Worm (Caenorhabditis elegans) whole organism, L1 larva: Measurements from ENCODE around the gene F36F12.7.

Experiments used
- C04F5.9 ChIP-seq: sonication (generic microtip); optimal IDR thresholded peaks from 2 replicates; lab custom pipeline; 2016; ENCODE audit warnings: missing genetic modification characterization, missing compliant biosample characterization
- C34B4.2 ChIP-seq: sonication (generic microtip); optimal IDR thresholded peaks from 2 replicates; lab custom pipeline; 2017; ENCODE audit warnings: mild to moderate bottlenecking, missing genetic modification characterization, missing compliant biosample characterization
- Y116A8C.19 ChIP-seq: sonication (generic microtip); optimal IDR thresholded peaks from 2 replicates; lab custom pipeline; 2016; ENCODE audit warnings: missing compliant biosample characterization, missing genetic modification characterization, borderline replicate concordance
- alr-1 ChIP-seq: fragments of 200-800 bp; sonication (Bioruptor generic); optimal IDR thresholded peaks from 2 replicates; lab custom pipeline; 2018; ENCODE audit warnings: borderline replicate concordance, mild to moderate bottlenecking, missing genetic modification characterization, missing compliant biosample characterization
- ama-1 ChIP-seq: fragments of 150-350 bp; optimal IDR thresholded peaks from 2 replicates; lab custom pipeline; 2014
- blmp-1 ChIP-seq: fragments of 150-350 bp; optimal IDR thresholded peaks from 2 replicates; lab custom pipeline; 2014; ENCODE audit warnings: missing biosample characterization, missing genetic modification characterization
- ceh-82 ChIP-seq, 3 experiments: fragments of 150-350 bp in 1 of 3; sonication (generic microtip) in 2 of 3; optimal IDR thresholded peaks; 2 replicates each; lab custom pipeline; 2014 to 2017; ENCODE audit warnings: missing biosample characterization in 3 of 3, missing genetic modification characterization in 3 of 3
- dpl-1 ChIP-seq, 3 experiments: fragments of 150-350 bp in 2 of 3; sonication (generic microtip) in 1 of 3; optimal IDR thresholded peaks; 2 replicates each; lab custom pipeline; 2014 to 2017; ENCODE audit warnings: missing biosample characterization in 3 of 3, missing genetic modification characterization in 3 of 3, missing genetic modification reagents in 3 of 3
- efl-1 ChIP-seq, 4 experiments: fragments of 150-350 bp; optimal IDR thresholded peaks in 3 of 4; peaks in 1 of 4; 1 replicate in 1 of 4; 2 replicates in 3 of 4; lab custom pipeline; 2014; ENCODE audit warnings: missing biosample characterization in 2 of 4, missing genetic modification characterization in 2 of 4, missing genetic modification reagents in 2 of 4
- egl-27 ChIP-seq, 2 experiments: fragments of 150-350 bp in 1 of 2; sonication (generic microtip); optimal IDR thresholded peaks; 3 replicates each; lab custom pipeline; 2017 to 2018; ENCODE audit warnings: missing biosample characterization in 2 of 2, missing genetic modification characterization in 2 of 2, missing genetic modification reagents in 2 of 2
- ets-5 ChIP-seq: fragments of 200-800 bp; sonication (Bioruptor generic); IDR thresholded peaks from 2 replicates; pipeline ENCODE4 v1.3.6; 2022; ENCODE audit warnings: missing genetic modification characterization, missing compliant biosample characterization
- fkh-10 ChIP-seq: sonication (generic microtip); optimal IDR thresholded peaks from 2 replicates; lab custom pipeline; 2017; ENCODE audit warnings: missing biosample characterization, missing genetic modification reagents, missing genetic modification characterization
- fkh-4 ChIP-seq: sonication (generic microtip); optimal IDR thresholded peaks from 2 replicates; lab custom pipeline; 2016; ENCODE audit warnings: missing compliant biosample characterization, missing genetic modification characterization, borderline replicate concordance
- fkh-8 ChIP-seq: sonication (generic microtip); optimal IDR thresholded peaks from 2 replicates; lab custom pipeline; 2016; ENCODE audit warnings: mild to moderate bottlenecking, missing genetic modification characterization, missing compliant biosample characterization
- fos-1 ChIP-seq: fragments of 150-350 bp; optimal IDR thresholded peaks from 2 replicates; lab custom pipeline; 2014; ENCODE audit warnings: missing biosample characterization, missing genetic modification characterization
- grh-1 ChIP-seq: fragments of 200-800 bp; sonication (Bioruptor generic); IDR thresholded peaks from 2 replicates; pipeline ENCODE4 v1.3.6; 2022; ENCODE audit warnings: missing genetic modification reagents, missing genetic modification characterization, missing compliant biosample characterization
- hlh-4 ChIP-seq: sonication (generic microtip); optimal IDR thresholded peaks from 2 replicates; lab custom pipeline; 2016; ENCODE audit warnings: mild to moderate bottlenecking, missing genetic modification characterization, missing compliant biosample characterization
- hpl-2 ChIP-seq: fragments of 150-350 bp; optimal IDR thresholded peaks from 2 replicates; lab custom pipeline; 2014; ENCODE audit warnings: missing biosample characterization, missing genetic modification reagents, missing genetic modification characterization
- irx-1 ChIP-seq: sonication (generic microtip); optimal IDR thresholded peaks from 2 replicates; lab custom pipeline; 2016; ENCODE audit warnings: missing genetic modification characterization, missing compliant biosample characterization
- jun-1 ChIP-seq: fragments of 150-350 bp; optimal IDR thresholded peaks from 2 replicates; lab custom pipeline; 2014; ENCODE audit warnings: missing biosample characterization, missing genetic modification reagents, missing genetic modification characterization
- lin-13 ChIP-seq: fragments of 150-350 bp; optimal IDR thresholded peaks from 2 replicates; lab custom pipeline; 2014; ENCODE audit warnings: missing biosample characterization, missing genetic modification reagents, missing genetic modification characterization
- lin-15B ChIP-seq: fragments of 150-350 bp; sonication (generic microtip); optimal IDR thresholded peaks from 3 replicates; lab custom pipeline; 2014; ENCODE audit warnings: missing biosample characterization, missing genetic modification characterization
- lin-35 ChIP-seq, 2 experiments: fragments of 150-350 bp; optimal IDR thresholded peaks; 2 replicates each; lab custom pipeline; 2014; ENCODE audit warnings: missing biosample characterization in 2 of 2, missing genetic modification characterization in 2 of 2, missing genetic modification reagents in 2 of 2
- lin-39 ChIP-seq: fragments of 150-350 bp; optimal IDR thresholded peaks from 2 replicates; lab custom pipeline; 2014; ENCODE audit warnings: missing biosample characterization, missing genetic modification reagents, missing genetic modification characterization
- lsy-2 ChIP-seq, 2 experiments: fragments of 150-350 bp; optimal IDR thresholded peaks; 2 replicates each; lab custom pipeline; 2014; ENCODE audit warnings: missing biosample characterization in 2 of 2, missing genetic modification characterization in 2 of 2
- mdl-1 ChIP-seq, 2 experiments: fragments of 150-350 bp; optimal IDR thresholded peaks; 2 replicates each; lab custom pipeline; 2014 to 2017; ENCODE audit warnings: missing biosample characterization in 2 of 2, missing genetic modification characterization in 2 of 2, inconsistent platforms in 1 of 2
- mef-2 ChIP-seq: fragments of 150-350 bp; optimal IDR thresholded peaks from 2 replicates; lab custom pipeline; 2014; ENCODE audit warnings: missing biosample characterization, missing genetic modification characterization
- mep-1 ChIP-seq: fragments of 150-350 bp; optimal IDR thresholded peaks from 2 replicates; lab custom pipeline; 2014; ENCODE audit warnings: missing biosample characterization, missing genetic modification characterization
- nhr-12 ChIP-seq: sonication (generic microtip); optimal IDR thresholded peaks from 2 replicates; lab custom pipeline; 2017; ENCODE audit warnings: missing biosample characterization, missing genetic modification characterization
- nhr-19 ChIP-seq: fragments of 200-800 bp; sonication (Bioruptor generic); conservative IDR thresholded peaks from 2 replicates; pipeline ENCODE4 v1.3.6; 2022; ENCODE audit warnings: missing genetic modification characterization, missing compliant biosample characterization
- nhr-237 ChIP-seq: fragments of 150-350 bp; optimal IDR thresholded peaks from 2 replicates; lab custom pipeline; 2014; ENCODE audit warnings: missing biosample characterization, missing genetic modification characterization
- nhr-47 ChIP-seq: sonication (generic microtip); optimal IDR thresholded peaks from 2 replicates; lab custom pipeline; 2016; ENCODE audit warnings: mild to moderate bottlenecking, missing genetic modification characterization, moderate library complexity, missing compliant biosample characterization
- nhr-71 ChIP-seq: sonication (generic microtip); optimal IDR thresholded peaks from 2 replicates; lab custom pipeline; 2016; ENCODE audit warnings: mild to moderate bottlenecking, missing genetic modification characterization, moderate library complexity, missing compliant biosample characterization
- nhr-76 ChIP-seq: sonication (generic microtip); optimal IDR thresholded peaks from 2 replicates; lab custom pipeline; 2017; ENCODE audit warnings: missing biosample characterization, missing genetic modification characterization
- nhr-77 ChIP-seq: fragments of 150-350 bp; optimal IDR thresholded peaks from 2 replicates; lab custom pipeline; 2014; ENCODE audit warnings: missing biosample characterization, missing genetic modification characterization
- nhr-85 ChIP-seq: sonication (generic microtip); peaks from one replicate; lab custom pipeline; 2016; ENCODE audit warnings: missing genetic modification characterization, inconsistent platforms, missing compliant biosample characterization
- nhr-90 ChIP-seq: sonication (generic microtip); optimal IDR thresholded peaks from 2 replicates; lab custom pipeline; 2016; ENCODE audit warnings: mild to moderate bottlenecking, missing genetic modification characterization, missing compliant biosample characterization; ENCODE audit not compliant: poor library complexity
- pag-3 ChIP-seq: sonication (generic microtip); optimal IDR thresholded peaks from 2 replicates; lab custom pipeline; 2017; ENCODE audit warnings: missing genetic modification characterization, mild to moderate bottlenecking, missing compliant biosample characterization, antibody characterized with exemption, borderline replicate concordance; ENCODE audit not compliant: insufficient read depth
- pqm-1 ChIP-seq: sonication (generic microtip); optimal IDR thresholded peaks from 3 replicates; lab custom pipeline; 2017; ENCODE audit warnings: missing biosample characterization, missing genetic modification characterization
- rnt-1 ChIP-seq: sonication (generic microtip); optimal IDR thresholded peaks from 2 replicates; lab custom pipeline; 2016; ENCODE audit warnings: mild to moderate bottlenecking, missing genetic modification characterization, moderate library complexity, missing compliant biosample characterization
- skn-1 ChIP-seq: fragments of 150-350 bp; optimal IDR thresholded peaks from 2 replicates; lab custom pipeline; 2014; ENCODE audit warnings: missing biosample characterization, missing genetic modification characterization
- snpc-4 ChIP-seq: fragments of 150-350 bp; optimal IDR thresholded peaks from 2 replicates; lab custom pipeline; 2014; ENCODE audit warnings: missing biosample characterization, missing genetic modification characterization
- snu-23 ChIP-seq: sonication (generic microtip); optimal IDR thresholded peaks from 2 replicates; lab custom pipeline; 2016; ENCODE audit warnings: missing genetic modification characterization, missing compliant biosample characterization
- swsn-7 ChIP-seq: sonication (generic microtip); optimal IDR thresholded peaks from 2 replicates; lab custom pipeline; 2016; ENCODE audit warnings: missing genetic modification characterization, missing compliant biosample characterization
- tbx-2 ChIP-seq: sonication (generic microtip); optimal IDR thresholded peaks from 2 replicates; lab custom pipeline; 2016; ENCODE audit warnings: missing genetic modification characterization, missing compliant biosample characterization
- tlp-1 ChIP-seq: fragments of 150-350 bp; optimal IDR thresholded peaks from 2 replicates; lab custom pipeline; 2014; ENCODE audit warnings: missing biosample characterization, missing genetic modification characterization
- unc-30 ChIP-seq: sonication (generic microtip); optimal IDR thresholded peaks from 2 replicates; lab custom pipeline; 2017; ENCODE audit warnings: missing biosample characterization, missing genetic modification characterization
- unc-62 ChIP-seq: fragments of 150-350 bp; optimal IDR thresholded peaks from 2 replicates; lab custom pipeline; 2014; ENCODE audit warnings: missing biosample characterization, missing genetic modification reagents, missing genetic modification characterization
- unc-98 ChIP-seq: fragments of 200-800 bp; sonication (Bioruptor generic); IDR thresholded peaks from 2 replicates; pipeline ENCODE4 v1.3.6; 2022; ENCODE audit warnings: missing genetic modification characterization, missing compliant biosample characterization
- vab-15 ChIP-seq: sonication (generic microtip); optimal IDR thresholded peaks from 2 replicates; lab custom pipeline; 2017; ENCODE audit warnings: missing genotype, mild to moderate bottlenecking, missing genetic modification characterization, missing compliant biosample characterization
- xbp-1 ChIP-seq: sonication (generic microtip); optimal IDR thresholded peaks from 2 replicates; lab custom pipeline; 2016; ENCODE audit warnings: missing genetic modification characterization, missing compliant biosample characterization
- ztf-11 ChIP-seq, 2 experiments: sonication (generic microtip); optimal IDR thresholded peaks; 2 replicates each; lab custom pipeline; 2016 to 2017; ENCODE audit warnings: missing genetic modification characterization in 2 of 2, missing biosample characterization in 1 of 2, missing compliant biosample characterization in 1 of 2
- ztf-4 ChIP-seq: fragments of 150-350 bp; optimal IDR thresholded peaks from 2 replicates; lab custom pipeline; 2014; ENCODE audit warnings: missing biosample characterization, missing genetic modification characterization

F36F12.7 gene

ce11 chrV:2067985-2068499, 31.1 kb upstream of the F36F12.7 start, which contains the start of gene lbp-9:
Gene lbp-9, plus strand, starts transcription at chrV:2068449.
- no peak for TF ChIP-seq fkh-8 (tag; lab: Kevin White, UChicago)
- no peak for TF ChIP-seq vab-15
- TF ChIP-seq dpl-1 (GFP tag; optimal IDR thresholded peaks at IDR 0.05; lab: Kevin White, UChicago): peak in 2 of 3 experiments; percentile 6 to 50
- TF ChIP-seq nhr-77 (tag; lab: Kevin White, UChicago): no peak
- TF ChIP-seq jun-1 (tag; lab: Kevin White, UChicago): no peak
- no peak for TF ChIP-seq alr-1 (tag; lab: Kevin White, UChicago)
- no peak for TF ChIP-seq hlh-4 (tag; lab: Kevin White, UChicago)
- no peak for TF ChIP-seq ama-1 (lab: Kevin White, UChicago)
- peak in 1 of 3 experiments; percentile 31 for TF ChIP-seq ceh-82 (tag; optimal IDR thresholded peaks at IDR 0.05; lab: Kevin White, UChicago)
- peak; percentile 23 for TF ChIP-seq tbx-2
- TF ChIP-seq egl-27 (tag; optimal IDR thresholded peaks at IDR 0.05; lab: Kevin White, UChicago): no peak
- TF ChIP-seq snpc-4 (tag; lab: Kevin White, UChicago): no peak
- peak; percentile 36 for TF ChIP-seq blmp-1 (tag; lab: Kevin White, UChicago)
- TF ChIP-seq nhr-76 (tag; lab: Kevin White, UChicago): no peak
- peak; percentile 15 for TF ChIP-seq C04F5.9 (tag; lab: Kevin White, UChicago)
- no peak for TF ChIP-seq unc-62
- TF ChIP-seq hpl-2: no peak
- peak; percentile 43 for TF ChIP-seq nhr-90
- no peak for TF ChIP-seq tlp-1 (tag; lab: Kevin White, UChicago)
- TF ChIP-seq ets-5 (GFP tag; lab: Robert Waterston, UW): no peak
- TF ChIP-seq mep-1 (tag; lab: Kevin White, UChicago): peak; percentile 89
- no peak for TF ChIP-seq fkh-10 (GFP tag; lab: Kevin White, UChicago)
- TF ChIP-seq C34B4.2 (tag; lab: Kevin White, UChicago): no peak
- peak; percentile 28 for TF ChIP-seq lin-13 (GFP tag; lab: Kevin White, UChicago)
- peak; percentile 42 to 69 for TF ChIP-seq lin-35 (GFP tag; optimal IDR thresholded peaks at IDR 0.05; lab: Kevin White, UChicago)
- TF ChIP-seq nhr-47: peak; percentile 41
- no peak for TF ChIP-seq pqm-1
- no peak for TF ChIP-seq fos-1 (tag; lab: Kevin White, UChicago)
- TF ChIP-seq pag-3: no peak
- peak; percentile 12 to 35 for TF ChIP-seq efl-1 (optimal IDR thresholded peaks at IDR 0.05; lab: Kevin White, UChicago)
- TF ChIP-seq efl-1 (GFP tag; optimal IDR thresholded peaks at IDR 0.05 in 1 of 2; lab: Kevin White, UChicago): peak; percentile 36 to 82
- no peak for TF ChIP-seq fkh-4
- TF ChIP-seq lin-39 (tag; lab: Kevin White, UChicago): no peak
- TF ChIP-seq Y116A8C.19 (tag; lab: Kevin White, UChicago): no peak
- peak; percentile 80 for TF ChIP-seq snu-23 (GFP tag; lab: Kevin White, UChicago)
- TF ChIP-seq grh-1 (GFP tag; lab: Robert Waterston, UW): no peak
- no peak for TF ChIP-seq unc-98
- peak; percentile 37; the same call in 1 of the 2 replicates for TF ChIP-seq nhr-19 (GFP tag; lab: Robert Waterston, UW)
- no peak for TF ChIP-seq ztf-11 (tag; optimal IDR thresholded peaks at IDR 0.05; lab: Kevin White, UChicago)
- no peak for TF ChIP-seq unc-30 (tag; lab: Kevin White, UChicago)
- peak; percentile 10 for TF ChIP-seq rnt-1 (tag; lab: Kevin White, UChicago)
- TF ChIP-seq mef-2 (tag; lab: Kevin White, UChicago): no peak
- peak; percentile 35 for TF ChIP-seq xbp-1 (tag; lab: Kevin White, UChicago)
- peak; percentile 80 for TF ChIP-seq nhr-71 (tag; lab: Kevin White, UChicago)
- peak; percentile 91 for TF ChIP-seq nhr-85 (tag; lab: Kevin White, UChicago)
- TF ChIP-seq skn-1 (tag; lab: Kevin White, UChicago): peak; percentile 74
- TF ChIP-seq nhr-12: no peak
- no peak for TF ChIP-seq lin-15B (tag; lab: Kevin White, UChicago)
- peak; percentile 21 for TF ChIP-seq ztf-4 (tag; lab: Kevin White, UChicago)
- TF ChIP-seq swsn-7 (tag; lab: Kevin White, UChicago): peak; percentile 40
- TF ChIP-seq nhr-237: no peak
- TF ChIP-seq lsy-2 (tag; optimal IDR thresholded peaks at IDR 0.05; lab: Kevin White, UChicago): peak; percentile 15 to 34
- TF ChIP-seq irx-1 (tag; lab: Kevin White, UChicago): peak; percentile 25
- peak in 1 of 2 experiments; percentile 81 for TF ChIP-seq mdl-1 (tag; optimal IDR thresholded peaks at IDR 0.05; lab: Kevin White, UChicago)
